Fruit fly (Drosophila melanogaster) whole organism, embryonic: ENCODE data around the gene CG17777.

ENCODE experiments used
- CG10654 ChIP-seq: fragments of 200-800 bp; sonication (Bioruptor generic); optimal IDR thresholded peaks from 2 replicates; lab custom pipeline; 2016; ENCODE audit warnings: missing biosample characterization, missing genetic modification characterization
- CG12391 ChIP-seq: fragments of 200-800 bp; sonication (Bioruptor generic); optimal IDR thresholded peaks from 3 replicates; lab custom pipeline; 2018; ENCODE audit warnings: missing biosample characterization, mild to moderate bottlenecking, missing genetic modification characterization, moderate library complexity
- CG14710 ChIP-seq: fragments of 200-800 bp; sonication (Bioruptor generic); optimal IDR thresholded peaks from 3 replicates; lab custom pipeline; 2019; ENCODE audit warnings: missing biosample characterization, mild to moderate bottlenecking, missing genetic modification characterization, moderate library complexity
- CG1647 ChIP-seq: fragments of 200-800 bp; sonication (Bioruptor generic); optimal IDR thresholded peaks from 3 replicates; lab custom pipeline; 2016; ENCODE audit warnings: missing biosample characterization, missing genetic modification characterization
- CG16779 ChIP-seq: fragments of 200-800 bp; sonication (Bioruptor generic); IDR thresholded peaks from 2 replicates; pipeline ENCODE4 v1.3.6; 2022; ENCODE audit warnings: missing biosample characterization, missing genetic modification characterization
- CG3163 ChIP-seq: fragments of 200-800 bp; sonication (Bioruptor generic); optimal IDR thresholded peaks from 3 replicates; lab custom pipeline; 2016; ENCODE audit warnings: missing biosample characterization, missing genetic modification characterization
- CG3281 ChIP-seq: fragments of 200-800 bp; sonication (Bioruptor generic); optimal IDR thresholded peaks from 3 replicates; lab custom pipeline; 2017; ENCODE audit warnings: missing biosample characterization, mild to moderate bottlenecking, missing genetic modification characterization
- CG3995 ChIP-seq: fragments of 200-800 bp; sonication (Bioruptor generic); optimal IDR thresholded peaks from 3 replicates; lab custom pipeline; 2016; ENCODE audit warnings: missing biosample characterization, missing genetic modification characterization
- CG4707 ChIP-seq: fragments of 200-800 bp; sonication (Bioruptor generic); optimal IDR thresholded peaks from 2 replicates; lab custom pipeline; 2018; ENCODE audit warnings: missing biosample characterization, mild to moderate bottlenecking, missing genetic modification characterization, moderate library complexity
- CG6689 ChIP-seq: fragments of 200-800 bp; sonication (Bioruptor generic); IDR thresholded peaks from 2 replicates; pipeline ENCODE4 v1.3.6; 2022; ENCODE audit warnings: missing biosample characterization, missing genetic modification characterization
- CG8478 ChIP-seq: fragments of >200 bp; optimal IDR thresholded peaks from 2 replicates; lab custom pipeline; 2018
- CG8944 ChIP-seq: fragments of 200-800 bp; sonication (Bioruptor generic); optimal IDR thresholded peaks from 3 replicates; lab custom pipeline; 2016; ENCODE audit warnings: missing biosample characterization, missing genetic modification characterization
- CG9609 ChIP-seq: fragments of 200-800 bp; sonication (Bioruptor generic); optimal IDR thresholded peaks from 3 replicates; lab custom pipeline; 2016; ENCODE audit warnings: missing biosample characterization, missing genetic modification characterization
- CG9876 ChIP-seq: fragments of 200-800 bp; sonication (Bioruptor generic); optimal IDR thresholded peaks from 2 replicates; lab custom pipeline; 2016; ENCODE audit warnings: missing biosample characterization, missing genetic modification characterization
- CrebB ChIP-seq: fragments of 200-800 bp; sonication (Bioruptor generic); optimal IDR thresholded peaks from 3 replicates; lab custom pipeline; 2018; ENCODE audit warnings: missing biosample characterization, mild to moderate bottlenecking, missing genetic modification characterization
- Deaf1 ChIP-seq: fragments of 200-800 bp; optimal IDR thresholded peaks from 3 replicates; lab custom pipeline; 2019; ENCODE audit warnings: missing biosample characterization, mild to moderate bottlenecking, missing genetic modification characterization, moderate library complexity
- Dip2 ChIP-seq: fragments of 200-800 bp; sonication (Bioruptor generic); IDR thresholded peaks from 2 replicates; pipeline ENCODE4 v1.3.6; 2022; ENCODE audit warnings: missing biosample characterization, missing genetic modification characterization
- E2f2 ChIP-seq: fragments of 200-800 bp; sonication (Bioruptor generic); IDR thresholded peaks from 2 replicates; pipeline ENCODE4 v1.3.6; 2022; ENCODE audit warnings: missing biosample characterization, missing genetic modification characterization
- Gsc ChIP-seq: fragments of 200-800 bp; sonication (Bioruptor generic); IDR thresholded peaks from 2 replicates; pipeline ENCODE4 v1.3.6; 2022; ENCODE audit warnings: missing biosample characterization, missing genetic modification characterization
- H2.0 ChIP-seq: fragments of 200-800 bp; sonication (Bioruptor generic); IDR thresholded peaks from 2 replicates; pipeline ENCODE4 v1.3.6; 2022; ENCODE audit warnings: missing biosample characterization, missing genetic modification characterization
- Hr51 ChIP-seq, 2 experiments: fragments of 200-800 bp; sonication (Bioruptor generic); optimal IDR thresholded peaks; 2 replicates in 1 of 2; 3 replicates in 1 of 2; lab custom pipeline; 2016 to 2018; ENCODE audit warnings: missing biosample characterization in 2 of 2, missing genetic modification characterization in 2 of 2, mild to moderate bottlenecking in 1 of 2, moderate library complexity in 1 of 2
- Hr78 ChIP-seq, 2 experiments: fragments of 200-800 bp in 1 of 2; fragments of >200 bp in 1 of 2; sonication (Bioruptor generic) in 1 of 2; optimal IDR thresholded peaks; 2 replicates each; lab custom pipeline; 2017 to 2019; ENCODE audit warnings: missing biosample characterization in 2 of 2, missing genetic modification characterization in 2 of 2, mild to moderate bottlenecking in 1 of 2, moderate library complexity in 1 of 2
- MBD-R2 ChIP-seq: fragments of 200-800 bp; sonication (Bioruptor generic); IDR thresholded peaks from 2 replicates; pipeline ENCODE4 v1.3.6; 2022; ENCODE audit warnings: missing biosample characterization, missing genetic modification characterization
- NFAT ChIP-seq: fragments of 200-800 bp; sonication (Bioruptor generic); IDR thresholded peaks from 2 replicates; pipeline ENCODE4 v1.3.6; 2022; ENCODE audit warnings: missing biosample characterization, missing genetic modification characterization
- Sox102F ChIP-seq: fragments of 200-800 bp; sonication (Bioruptor generic); optimal IDR thresholded peaks from 2 replicates; lab custom pipeline; 2018; ENCODE audit warnings: missing biosample characterization, mild to moderate bottlenecking, missing genetic modification characterization, moderate library complexity
- Sry-β ChIP-seq: fragments of 200-800 bp; sonication (Bioruptor generic); optimal IDR thresholded peaks from 2 replicates; lab custom pipeline; 2018; ENCODE audit warnings: missing biosample characterization, mild to moderate bottlenecking, missing genetic modification characterization, moderate library complexity
- aop ChIP-seq: fragments of 200-800 bp; sonication (Bioruptor generic); IDR thresholded peaks from 2 replicates; pipeline ENCODE4 v1.3.6; 2022; ENCODE audit warnings: missing biosample characterization, missing genetic modification characterization
- ap ChIP-seq: fragments of 200-800 bp; sonication (Bioruptor generic); IDR thresholded peaks from 2 replicates; pipeline ENCODE4 v1.3.6; 2022; ENCODE audit warnings: missing biosample characterization, missing genetic modification characterization
- ase ChIP-seq: fragments of 200-800 bp; sonication (Bioruptor generic); IDR thresholded peaks from 3 replicates; pipeline ENCODE4 v1.3.6; 2022; ENCODE audit warnings: missing biosample characterization, missing genetic modification characterization
- bigmax ChIP-seq: fragments of 200-800 bp; sonication (Bioruptor generic); optimal IDR thresholded peaks from 2 replicates; lab custom pipeline; 2018; ENCODE audit warnings: missing biosample characterization, mild to moderate bottlenecking, missing genetic modification characterization
- caup ChIP-seq: fragments of 200-800 bp; sonication (Bioruptor generic); optimal IDR thresholded peaks from 3 replicates; lab custom pipeline; 2017; ENCODE audit warnings: missing biosample characterization, mild to moderate bottlenecking, missing genetic modification characterization, moderate library complexity; ENCODE audit not compliant: severe bottlenecking
- ci ChIP-seq: fragments of 200-800 bp; sonication (Bioruptor generic); IDR thresholded peaks from 3 replicates; pipeline ENCODE4 v1.3.6; 2022; ENCODE audit warnings: missing biosample characterization, missing genetic modification characterization
- dan ChIP-seq: fragments of 200-800 bp; sonication (Bioruptor generic); IDR thresholded peaks from 2 replicates; pipeline ENCODE4 v1.3.6; 2022; ENCODE audit warnings: missing biosample characterization, missing genetic modification characterization
- danr ChIP-seq: fragments of 200-800 bp; sonication (Bioruptor generic); IDR thresholded peaks from 2 replicates; pipeline ENCODE4 v1.3.6; 2022; ENCODE audit warnings: missing biosample characterization, missing genetic modification characterization
- gem ChIP-seq: fragments of 200-800 bp; sonication (Bioruptor generic); optimal IDR thresholded peaks from 2 replicates; lab custom pipeline; 2019; ENCODE audit warnings: missing biosample characterization, mild to moderate bottlenecking, missing genetic modification characterization, moderate library complexity
- ham ChIP-seq: fragments of 200-800 bp; sonication (Bioruptor generic); IDR thresholded peaks from 2 replicates; pipeline ENCODE4 v1.3.6; 2022; ENCODE audit warnings: missing biosample characterization, missing genetic modification characterization
- hb ChIP-seq: fragments of 200-800 bp; sonication (Bioruptor generic); IDR thresholded peaks from 3 replicates; pipeline ENCODE4 v1.3.6; 2022; ENCODE audit warnings: missing biosample characterization, missing genetic modification characterization; ENCODE audit not compliant: partially characterized antibody
- ken ChIP-seq: fragments of 200-800 bp; sonication (Bioruptor generic); IDR thresholded peaks from 3 replicates; pipeline ENCODE4 v1.3.6; 2022; ENCODE audit warnings: missing biosample characterization, missing genetic modification characterization
- lov ChIP-seq, 2 experiments: fragments of 200-800 bp in 1 of 2; fragments of >200 bp in 1 of 2; sonication (Bioruptor generic) in 1 of 2; IDR thresholded peaks in 1 of 2; optimal IDR thresholded peaks in 1 of 2; 2 replicates in 1 of 2; 3 replicates in 1 of 2; pipeline versions ENCODE4 v1.3.6 to Lab custom; 2017 to 2022; ENCODE audit warnings: missing biosample characterization in 1 of 2, missing genetic modification characterization in 1 of 2
- nmo ChIP-seq: fragments of 200-800 bp; sonication (Bioruptor generic); optimal IDR thresholded peaks from 2 replicates; lab custom pipeline; 2018; ENCODE audit warnings: missing biosample characterization, mild to moderate bottlenecking, missing genetic modification characterization, moderate library complexity
- ro ChIP-seq: fragments of 200-800 bp; sonication (Bioruptor generic); IDR thresholded peaks from 2 replicates; pipeline ENCODE4 v1.3.6; 2022; ENCODE audit warnings: missing biosample characterization, missing genetic modification characterization
- run ChIP-seq: fragments of 200-800 bp; sonication (Bioruptor generic); optimal IDR thresholded peaks from 3 replicates; lab custom pipeline; 2018; ENCODE audit warnings: missing biosample characterization, mild to moderate bottlenecking, missing genetic modification characterization
- tin ChIP-seq: fragments of 200-800 bp; sonication (Bioruptor generic); optimal IDR thresholded peaks from 3 replicates; lab custom pipeline; 2016; ENCODE audit warnings: missing biosample characterization, missing genetic modification characterization
- trem ChIP-seq: fragments of 200-800 bp; optimal IDR thresholded peaks from 3 replicates; lab custom pipeline; 2019; ENCODE audit warnings: missing biosample characterization, mild to moderate bottlenecking, missing genetic modification characterization, moderate library complexity
- twi ChIP-seq: fragments of 200-800 bp; optimal IDR thresholded peaks from 2 replicates; lab custom pipeline; 2019; ENCODE audit warnings: missing biosample characterization, mild to moderate bottlenecking, missing genetic modification characterization, moderate library complexity
- unpg ChIP-seq: fragments of 200-800 bp; sonication (Bioruptor generic); optimal IDR thresholded peaks from 3 replicates; lab custom pipeline; 2018; ENCODE audit warnings: missing biosample characterization, mild to moderate bottlenecking, missing genetic modification characterization, moderate library complexity
- yki ChIP-seq: fragments of >200 bp; optimal IDR thresholded peaks from 3 replicates; lab custom pipeline; 2018
- zfh2 ChIP-seq: fragments of 200-800 bp; sonication (Bioruptor generic); optimal IDR thresholded peaks from 2 replicates; lab custom pipeline; 2016; ENCODE audit warnings: missing biosample characterization, missing genetic modification characterization

Gene CG17777

DNA sequence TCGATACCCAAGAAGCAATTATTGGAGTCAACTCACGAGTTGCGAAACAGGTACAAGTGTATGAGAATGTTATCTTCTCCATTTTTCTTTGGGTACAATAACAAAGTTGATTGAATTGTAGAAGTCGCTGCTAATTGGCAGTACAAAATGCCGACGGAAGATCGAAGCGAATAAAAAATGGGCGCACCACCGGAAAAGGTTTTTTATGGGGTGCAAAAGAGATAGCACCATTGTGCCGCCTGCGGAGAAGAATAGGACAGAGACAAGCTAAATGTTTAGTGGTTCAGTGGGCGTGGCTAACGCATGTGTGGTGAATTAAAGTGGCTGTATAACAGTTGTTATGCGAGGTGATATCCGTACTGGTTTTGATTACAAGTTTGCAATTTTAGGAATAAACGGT, 46.2 kb upstream of the CG17777 start (continued):
- TF ChIP-seq Deaf1 (tag; lab: Kevin White, UChicago) (peak; percentile 19), CG4707 (peak; percentile 5), danr (GFP tag; lab: Robert Waterston, UW) (no peak), hb (GFP tag; lab: Robert Waterston, UW) (no peak), bigmax (GFP tag; lab: Kevin White, UChicago) (no peak), twi (tag; lab: Kevin White, UChicago) (peak; percentile 9)

DNA sequence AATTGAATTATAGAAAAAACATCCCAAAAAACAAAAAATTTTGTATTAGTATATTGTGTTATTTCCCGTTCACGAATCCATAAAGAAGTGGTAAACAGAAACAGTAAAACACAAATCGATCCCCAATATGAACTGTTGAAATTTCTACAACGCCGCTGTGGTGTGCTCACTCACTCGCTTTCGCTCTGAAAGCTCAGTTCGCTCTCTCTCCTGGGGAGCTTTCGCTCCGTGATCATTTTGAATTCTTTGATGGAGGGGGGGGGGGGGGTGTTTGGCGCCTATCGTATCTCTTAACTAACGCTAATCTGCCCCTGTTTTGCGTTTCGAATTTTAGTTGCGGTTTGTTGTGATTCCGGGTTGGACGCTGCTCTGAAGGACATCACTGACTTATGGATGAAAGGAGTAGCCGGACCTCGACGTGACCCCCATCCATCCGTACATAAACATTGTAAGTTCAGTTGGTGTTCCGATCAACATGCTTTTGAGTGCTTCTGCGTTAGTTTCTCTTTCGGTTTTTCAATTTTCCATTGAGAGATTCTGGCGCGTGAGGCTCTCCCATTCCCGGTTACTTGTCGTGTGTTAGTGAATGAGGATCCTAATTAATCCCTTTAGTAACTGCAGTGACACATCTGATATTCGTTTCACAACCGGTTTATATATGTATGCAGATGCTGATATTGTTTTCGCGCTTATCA, 45.3 kb upstream of the CG17777 start, which contains the start of gene D2hgdh:
Gene D2hgdh, plus strand, starts transcription at position 331 of the 695 bp plus-strand sequence.
- TF ChIP-seq Sox102F (GFP tag; lab: Kevin White, UChicago) (no peak), CG6689 (GFP tag; lab: Robert Waterston, UW) (no peak), bigmax (GFP tag; lab: Kevin White, UChicago) (no peak), Gsc (GFP tag; lab: Robert Waterston, UW) (no peak), ken (GFP tag; lab: Robert Waterston, UW) (no peak), caup (GFP tag; lab: Kevin White, UChicago) (no peak), H2.0 (GFP tag; lab: Robert Waterston, UW) (no peak), trem (no peak), NFAT (GFP tag; lab: Robert Waterston, UW) (0 out of 2 replicates have a peak, but pooled peaks have one; percentile 8), danr (GFP tag; lab: Robert Waterston, UW) (no peak), CG10654 (GFP tag; lab: Kevin White, UChicago) (no peak), CG1647 (GFP tag; lab: Kevin White, UChicago) (no peak), unpg (no peak), CG8944 (GFP tag; lab: Kevin White, UChicago) (no peak), Sry-β (GFP tag; lab: Kevin White, UChicago) (no peak), yki (lab: Kevin White, UChicago) (no peak), CG12391 (tag; lab: Kevin White, UChicago) (no peak), CG3281 (GFP tag; lab: Kevin White, UChicago) (no peak), MBD-R2 (GFP tag; lab: Robert Waterston, UW) (no peak; the same call in 1 of the 2 replicates), CrebB (tag; lab: Kevin White, UChicago) (no peak), run (tag; lab: Kevin White, UChicago) (peak; percentile 9), CG8478 (lab: Kevin White, UChicago) (no peak), tin (GFP tag; lab: Kevin White, UChicago) (no peak), ase (GFP tag; lab: Robert Waterston, UW) (no peak), ci (GFP tag; lab: Robert Waterston, UW) (no peak), Hr51 (GFP tag; optimal IDR thresholded peaks at IDR 0.05; lab: Kevin White, UChicago) (no peak), CG9609 (GFP tag; lab: Kevin White, UChicago) (no peak), aop (GFP tag; lab: Robert Waterston, UW) (no peak), twi (tag; lab: Kevin White, UChicago) (no peak), ap (GFP tag; lab: Robert Waterston, UW) (no peak), gem (tag; lab: Kevin White, UChicago) (peak; percentile 30), ham (GFP tag; lab: Robert Waterston, UW) (no peak), ro (no peak), CG14710 (no peak), nmo (GFP tag; lab: Kevin White, UChicago) (no peak), zfh2 (peak; percentile 14), dan (GFP tag; lab: Robert Waterston, UW) (no peak), Hr78 (GFP tag; optimal IDR thresholded peaks at IDR 0.05; lab: Kevin White, UChicago) (no peak), CG3995 (GFP tag; lab: Kevin White, UChicago) (no peak), E2f2 (peak; percentile 42; the same call in 1 of the 2 replicates), CG3163 (GFP tag; lab: Kevin White, UChicago) (peak; percentile 69), Dip2 (GFP tag; lab: Robert Waterston, UW) (no peak), CG9876 (GFP tag; lab: Kevin White, UChicago) (no peak), CG16779 (GFP tag; lab: Robert Waterston, UW) (no peak), lov (optimal IDR thresholded peaks at IDR 0.05; lab: Kevin White, UChicago) (no peak), lov (GFP tag; IDR thresholded peaks at IDR 0.05; lab: Robert Waterston, UW) (no peak)
